Worm (Caenorhabditis elegans) whole organism, L2 larva: ENCODE measurements around the gene scl-20.

Experiments used
- C34F6.9 ChIP-seq: fragments of 150-350 bp; optimal IDR thresholded peaks from 2 replicates; lab custom pipeline; 2014; ENCODE audit warnings: missing biosample characterization, missing genetic modification characterization
- F13H6.1 ChIP-seq: sonication (generic microtip); optimal IDR thresholded peaks from 2 replicates; lab custom pipeline; 2016; ENCODE audit warnings: missing genetic modification characterization, missing compliant biosample characterization
- R02D3.7 ChIP-seq: fragments of 150-350 bp; optimal IDR thresholded peaks from 2 replicates; lab custom pipeline; 2014; ENCODE audit warnings: missing biosample characterization, missing genetic modification characterization
- Y55F3AM.14 ChIP-seq: fragments of 200-800 bp; sonication (Bioruptor generic); optimal IDR thresholded peaks from 2 replicates; lab custom pipeline; 2018; ENCODE audit warnings: mild to moderate bottlenecking, missing genetic modification characterization, missing compliant biosample characterization
- ZK546.5 ChIP-seq: sonication (generic microtip); optimal IDR thresholded peaks from 2 replicates; lab custom pipeline; 2017; ENCODE audit warnings: missing biosample characterization, missing genetic modification characterization
- alr-1 ChIP-seq: fragments of 150-350 bp; optimal IDR thresholded peaks from 2 replicates; lab custom pipeline; 2014; ENCODE audit warnings: missing biosample characterization, missing genetic modification characterization
- aly-2 ChIP-seq: fragments of 150-350 bp; optimal IDR thresholded peaks from 2 replicates; lab custom pipeline; 2014; ENCODE audit warnings: missing biosample characterization, missing genetic modification characterization
- ama-1 ChIP-seq: fragments of 150-350 bp; optimal IDR thresholded peaks from 2 replicates; lab custom pipeline; 2018; ENCODE audit warnings: inconsistent platforms
- blmp-1 ChIP-seq: sonication (generic microtip); optimal IDR thresholded peaks from 2 replicates; lab custom pipeline; 2017; ENCODE audit warnings: missing genetic modification characterization, mild to moderate bottlenecking, missing compliant biosample characterization, antibody characterized with exemption, moderate library complexity; ENCODE audit not compliant: insufficient read depth
- ceh-16 ChIP-seq: fragments of 150-350 bp; optimal IDR thresholded peaks from 2 replicates; lab custom pipeline; 2014; ENCODE audit warnings: missing biosample characterization, missing genetic modification characterization
- ceh-82 ChIP-seq: fragments of 150-350 bp; optimal IDR thresholded peaks from 2 replicates; lab custom pipeline; 2014; ENCODE audit warnings: missing biosample characterization, missing genetic modification characterization
- dmd-4 ChIP-seq: sonication (generic microtip); optimal IDR thresholded peaks from 2 replicates; lab custom pipeline; 2017; ENCODE audit warnings: missing biosample characterization, missing genetic modification characterization
- egl-27 ChIP-seq: sonication (generic microtip); optimal IDR thresholded peaks from 3 replicates; lab custom pipeline; 2017; ENCODE audit warnings: missing biosample characterization, missing genetic modification reagents, missing genetic modification characterization
- elt-1 ChIP-seq: fragments of 150-350 bp; optimal IDR thresholded peaks from 2 replicates; lab custom pipeline; 2014; ENCODE audit warnings: missing biosample characterization, missing genetic modification characterization
- elt-3 ChIP-seq: sonication (generic microtip); optimal IDR thresholded peaks from 2 replicates; lab custom pipeline; 2017; ENCODE audit warnings: missing biosample characterization, missing genetic modification characterization
- fos-1 ChIP-seq: fragments of 150-350 bp; optimal IDR thresholded peaks from 2 replicates; lab custom pipeline; 2014; ENCODE audit warnings: missing biosample characterization, missing genetic modification characterization
- gmeb-1 ChIP-seq: fragments of 150-350 bp; optimal IDR thresholded peaks from 2 replicates; lab custom pipeline; 2014; ENCODE audit warnings: missing biosample characterization, missing genetic modification characterization
- lin-11 ChIP-seq: fragments of 150-350 bp; sonication (generic microtip); optimal IDR thresholded peaks from 2 replicates; lab custom pipeline; 2014; ENCODE audit warnings: missing biosample characterization, missing genetic modification characterization, inconsistent platforms, mixed read lengths
- lin-13 ChIP-seq: fragments of 150-350 bp; optimal IDR thresholded peaks from 2 replicates; lab custom pipeline; 2014; ENCODE audit warnings: missing biosample characterization, missing genetic modification reagents, missing genetic modification characterization
- lin-39 ChIP-seq: fragments of 150-350 bp; optimal IDR thresholded peaks from 2 replicates; lab custom pipeline; 2014; ENCODE audit warnings: missing biosample characterization, missing genetic modification reagents, missing genetic modification characterization
- lsy-2 ChIP-seq, 2 experiments: fragments of 150-350 bp in 1 of 2; sonication (generic microtip) in 1 of 2; optimal IDR thresholded peaks; 2 replicates each; lab custom pipeline; 2014 to 2017; ENCODE audit warnings: missing biosample characterization in 2 of 2, missing genetic modification characterization in 2 of 2
- mdl-1 ChIP-seq, 2 experiments: fragments of 150-350 bp in 1 of 2; sonication (generic microtip) in 1 of 2; optimal IDR thresholded peaks; 2 replicates each; lab custom pipeline; 2017; ENCODE audit warnings: missing biosample characterization in 2 of 2, missing genetic modification characterization in 2 of 2
- nhr-10 ChIP-seq: sonication (generic microtip); optimal IDR thresholded peaks from 2 replicates; lab custom pipeline; 2017; ENCODE audit warnings: missing biosample characterization, missing genetic modification characterization
- nhr-129 ChIP-seq: fragments of 150-350 bp; optimal IDR thresholded peaks from 2 replicates; lab custom pipeline; 2014; ENCODE audit warnings: missing biosample characterization, missing genetic modification characterization
- nhr-21 ChIP-seq: fragments of 150-350 bp; optimal IDR thresholded peaks from 2 replicates; lab custom pipeline; 2014; ENCODE audit warnings: missing biosample characterization, missing genetic modification characterization
- nhr-23 ChIP-seq: fragments of 150-350 bp; optimal IDR thresholded peaks from 2 replicates; lab custom pipeline; 2014; ENCODE audit warnings: missing biosample characterization, missing genetic modification reagents, missing genetic modification characterization
- nhr-6 ChIP-seq: fragments of 150-350 bp; optimal IDR thresholded peaks from 2 replicates; lab custom pipeline; 2014; ENCODE audit warnings: missing biosample characterization, missing genetic modification characterization
- nhr-77 ChIP-seq: fragments of 150-350 bp; optimal IDR thresholded peaks from 2 replicates; lab custom pipeline; 2014; ENCODE audit warnings: missing biosample characterization, missing genetic modification characterization
- peb-1 ChIP-seq: fragments of 150-350 bp; optimal IDR thresholded peaks from 2 replicates; lab custom pipeline; 2014; ENCODE audit warnings: missing biosample characterization, missing genetic modification characterization
- sem-4 ChIP-seq: fragments of 150-350 bp; optimal IDR thresholded peaks from 2 replicates; lab custom pipeline; 2014; ENCODE audit warnings: missing biosample characterization, missing genetic modification reagents, missing genetic modification characterization
- sma-9 ChIP-seq, 2 experiments: fragments of 150-350 bp in 1 of 2; sonication (generic microtip) in 1 of 2; optimal IDR thresholded peaks; 2 replicates each; lab custom pipeline; 2014 to 2016; ENCODE audit warnings: missing genetic modification characterization in 2 of 2, mild to moderate bottlenecking in 1 of 2, missing biosample characterization in 1 of 2, missing compliant biosample characterization in 1 of 2, missing genetic modification reagents in 1 of 2, moderate library complexity in 1 of 2
- snpc-4 ChIP-seq: fragments of 150-350 bp; optimal IDR thresholded peaks from 2 replicates; lab custom pipeline; 2014; ENCODE audit warnings: missing biosample characterization, missing genetic modification characterization
- unc-62 ChIP-seq: fragments of 150-350 bp; optimal IDR thresholded peaks from 2 replicates; lab custom pipeline; 2014; ENCODE audit warnings: missing biosample characterization, missing genetic modification reagents, missing genetic modification characterization
- zag-1 ChIP-seq: fragments of 150-350 bp; optimal IDR thresholded peaks from 2 replicates; lab custom pipeline; 2014; ENCODE audit warnings: missing biosample characterization, missing genetic modification characterization
- ztf-11 ChIP-seq: sonication (generic microtip); optimal IDR thresholded peaks from 2 replicates; lab custom pipeline; 2017; ENCODE audit warnings: missing biosample characterization, missing genetic modification characterization

The scl-20 gene

ce11 chrV:18776245-18776737 lies 42.0 kb upstream of the scl-20 start, which contains the start of gene Y17D7B.4:
Gene Y17D7B.4, minus strand, starts transcription at chrV:18776687.
- no peak for TF ChIP-seq nhr-6
- no peak for TF ChIP-seq elt-1 (tag; lab: Kevin White, UChicago)
- no peak for TF ChIP-seq dmd-4 (tag; lab: Kevin White, UChicago)
- no peak for TF ChIP-seq lin-39 (tag; lab: Kevin White, UChicago)
- TF ChIP-seq sem-4 (tag; lab: Kevin White, UChicago) = no peak
- no peak for TF ChIP-seq ceh-82 (tag; lab: Kevin White, UChicago)
- TF ChIP-seq aly-2 = no peak
- no peak for TF ChIP-seq nhr-77 (tag; lab: Kevin White, UChicago)
- TF ChIP-seq nhr-23 (tag; lab: Kevin White, UChicago) = no peak
- TF ChIP-seq elt-3 (tag; lab: Kevin White, UChicago) = no peak
- no peak for TF ChIP-seq ceh-16

ce11 chrV:18772761-18773160 lies 38.5 kb upstream of the scl-20 start, which contains the start of gene clec-257:
Gene clec-257, plus strand, starts transcription at chrV:18773061.
- TF ChIP-seq peb-1 (no peak), Y55F3AM.14 (no peak), alr-1 (tag; lab: Kevin White, UChicago) (no peak), ztf-11 (tag; lab: Kevin White, UChicago) (no peak), snpc-4 (tag; lab: Kevin White, UChicago) (no peak), dmd-4 (tag; lab: Kevin White, UChicago) (no peak), ceh-16 (no peak), unc-62 (no peak)

ce11 chrV:18771804-18772386 lies 37.6 kb upstream of the scl-20 start:
- no peak for TF ChIP-seq F13H6.1 (tag; lab: Kevin White, UChicago)
- no peak for TF ChIP-seq lin-13 (GFP tag; lab: Kevin White, UChicago)
- no peak for TF ChIP-seq ceh-16
- no peak for TF ChIP-seq sem-4 (tag; lab: Kevin White, UChicago)
- no peak for TF ChIP-seq R02D3.7 (tag; lab: Kevin White, UChicago)
- TF ChIP-seq ceh-82 (tag; lab: Kevin White, UChicago) = no peak
- TF ChIP-seq egl-27 (tag; lab: Kevin White, UChicago) = no peak
- no peak for TF ChIP-seq peb-1
- TF ChIP-seq elt-1 (tag; lab: Kevin White, UChicago) = no peak
- no peak for TF ChIP-seq ztf-11 (tag; lab: Kevin White, UChicago)
- no peak for TF ChIP-seq Y55F3AM.14
- TF ChIP-seq nhr-129 (tag; lab: Kevin White, UChicago) = no peak
- TF ChIP-seq unc-62 = no peak
- TF ChIP-seq aly-2 = no peak
- no peak for TF ChIP-seq nhr-10 (tag; lab: Kevin White, UChicago)
- no peak for TF ChIP-seq lin-11 (tag; lab: Kevin White, UChicago)
- no peak for TF ChIP-seq dmd-4 (tag; lab: Kevin White, UChicago)
- TF ChIP-seq lsy-2 (tag; optimal IDR thresholded peaks at IDR 0.05; lab: Kevin White, UChicago) = no peak
- TF ChIP-seq nhr-21 = no peak
- TF ChIP-seq, all 48 proteins: peak for 0

ce11 chrV:18771390-18771789 lies 37.1 kb upstream of the scl-20 start, which contains the start of gene clec-256:
Gene clec-256, plus strand, starts transcription at chrV:18771690.
- no peak for TF ChIP-seq nhr-10 (tag; lab: Kevin White, UChicago)
- TF ChIP-seq alr-1 (tag; lab: Kevin White, UChicago) = no peak
- no peak for TF ChIP-seq lin-11 (tag; lab: Kevin White, UChicago)
- no peak for TF ChIP-seq sem-4 (tag; lab: Kevin White, UChicago)
- no peak for TF ChIP-seq unc-62
- no peak for TF ChIP-seq mdl-1 (tag; optimal IDR thresholded peaks at IDR 0.05; lab: Kevin White, UChicago)
- TF ChIP-seq ama-1 (lab: Kevin White, UChicago) = no peak
- no peak for TF ChIP-seq ZK546.5 (tag; lab: Kevin White, UChicago)
- TF ChIP-seq blmp-1 = no peak
- no peak for TF ChIP-seq gmeb-1 (tag; lab: Kevin White, UChicago)
- TF ChIP-seq peb-1 = no peak
- no peak for TF ChIP-seq ceh-82 (tag; lab: Kevin White, UChicago)
- no peak for TF ChIP-seq fos-1
- TF ChIP-seq, all 48 proteins: peak for 0

- no peak for TF ChIP-seq sma-9 (GFP tag; optimal IDR thresholded peaks at IDR 0.05; lab: Kevin White, UChicago)
- TF ChIP-seq sma-9 (tag; optimal IDR thresholded peaks at IDR 0.05; lab: Kevin White, UChicago) = no peak
- no peak for TF ChIP-seq lin-11 (tag; lab: Kevin White, UChicago)
- no peak for TF ChIP-seq zag-1 (tag; lab: Kevin White, UChicago)
- no peak for TF ChIP-seq dmd-4 (tag; lab: Kevin White, UChicago)
- TF ChIP-seq C34F6.9 (tag; lab: Kevin White, UChicago) = no peak
- TF ChIP-seq ceh-16 = no peak
- TF ChIP-seq sem-4 (tag; lab: Kevin White, UChicago) = no peak
- no peak for TF ChIP-seq peb-1
- no peak for TF ChIP-seq snpc-4 (tag; lab: Kevin White, UChicago)
These were observed 36.3 kb upstream of the scl-20 start, which contains the start of gene clec-255 for ce11 chrV:18770623-18771022. Gene clec-255, minus strand, starts transcription at chrV:18770723.
